Fruit fly (Drosophila melanogaster): ENCODE measurements around the gene CG14671.
A peak's percentile ranks its signal among the peaks of the same experiment; 100 is the strongest.

CG14671 gene

DNA sequence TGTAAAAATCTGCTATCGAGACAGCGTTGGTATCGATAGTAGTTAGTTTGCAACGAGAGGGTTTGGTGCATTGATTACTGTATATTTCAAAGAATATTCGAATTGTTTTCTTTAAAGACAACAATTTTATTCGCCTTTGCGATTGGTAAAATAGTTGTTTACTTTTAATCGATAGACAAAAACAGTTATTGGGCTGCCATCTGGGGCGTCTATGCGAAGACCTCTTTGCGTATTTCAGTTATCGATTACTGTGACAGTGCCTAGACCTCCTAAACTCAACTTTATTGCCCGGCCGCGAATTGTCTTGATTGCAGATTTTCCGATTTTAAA, 48.5 kb upstream of the CG14671 start, which contains the start of gene Atu (continued):
- TF ChIP-seq D (optimal IDR thresholded peaks at IDR 0.05) (no peak), D (GFP tag; optimal IDR thresholded peaks at IDR 0.05) (no peak), aop (GFP tag; IDR thresholded peaks at IDR 0.05) (no peak), CG5245 (GFP tag; optimal IDR thresholded peaks at IDR 0.05) (no peak), scrt (GFP tag; optimal IDR thresholded peaks at IDR 0.05) (no peak), Dip2 (GFP tag; IDR thresholded peaks at IDR 0.05) (no peak), Lim3 (GFP tag; IDR thresholded peaks at IDR 0.05) (no peak), CoRest (tag; optimal IDR thresholded peaks at IDR 0.05) (peak; percentile 53), CG13424 (tag; optimal IDR thresholded peaks at IDR 0.05) (peak; percentile 39), ab (GFP tag; optimal IDR thresholded peaks at IDR 0.05) (no peak), ase (GFP tag; IDR thresholded peaks at IDR 0.05) (no peak), Ada2b (GFP tag; IDR thresholded peaks at IDR 0.05) (no peak), Deaf1 (tag; optimal IDR thresholded peaks at IDR 0.05) (no peak), CG11504 (tag; optimal IDR thresholded peaks at IDR 0.05) (no peak), CG8944 (GFP tag; optimal IDR thresholded peaks at IDR 0.05) (no peak), lbe (GFP tag; optimal IDR thresholded peaks at IDR 0.05) (peak; percentile 54), CG16813 (GFP tag; IDR thresholded peaks at IDR 0.05; ENCODE audit: partially characterized antibody) (peak; percentile 93), Ets65A (GFP tag) (no peak), CG13775 (GFP tag; optimal IDR thresholded peaks at IDR 0.05) (peak; percentile 35), NFAT (GFP tag; IDR thresholded peaks at IDR 0.05) (no peak), danr (GFP tag; IDR thresholded peaks at IDR 0.05) (no peak), nau (GFP tag; optimal IDR thresholded peaks at IDR 0.05) (no peak), hbn (GFP tag; IDR thresholded peaks at IDR 0.05; ENCODE audit: partially characterized antibody) (peak; percentile 89), CG2199 (GFP tag; IDR thresholded peaks at IDR 0.05) (no peak), B-H2 (GFP tag; optimal IDR thresholded peaks at IDR 0.05) (peak; percentile 5), Xbp1 (GFP tag; optimal IDR thresholded peaks at IDR 0.05) (peak; percentile 47), CG18262 (tag; optimal IDR thresholded peaks at IDR 0.05) (peak; percentile 46), CG7987 (GFP tag; optimal IDR thresholded peaks at IDR 0.05) (no peak), CG2712 (tag; optimal IDR thresholded peaks at IDR 0.05) (peak; percentile 49), Bgb (GFP tag; IDR thresholded peaks at IDR 0.05; ENCODE audit: partially characterized antibody) (peak; percentile 87), shn (GFP tag; optimal IDR thresholded peaks at IDR 0.05) (peak; percentile 54), Usf (GFP tag; optimal IDR thresholded peaks at IDR 0.05) (no peak), CG8924 (tag; optimal IDR thresholded peaks at IDR 0.05) (peak; percentile 33), az2 (GFP tag; optimal IDR thresholded peaks at IDR 0.05) (no peak), CG18476 (GFP tag; optimal IDR thresholded peaks at IDR 0.05) (no peak), CG33213 (GFP tag; optimal IDR thresholded peaks at IDR 0.05) (no peak), ham (GFP tag; IDR thresholded peaks at IDR 0.05) (no peak), fd102C (GFP tag; optimal IDR thresholded peaks at IDR 0.05) (no peak), crp (GFP tag; optimal IDR thresholded peaks at IDR 0.05) (peak in 1 of 2 experiments; percentile 42), schlank (tag; optimal IDR thresholded peaks at IDR 0.05) (no peak), CG8478 (optimal IDR thresholded peaks at IDR 0.05) (no peak), CHES-1-like (GFP tag; optimal IDR thresholded peaks at IDR 0.05) (peak; percentile 88), psq (GFP tag; optimal IDR thresholded peaks at IDR 0.05) (no peak), ewg (GFP tag; optimal IDR thresholded peaks at IDR 0.05) (peak; percentile 3), sens (GFP tag) (peak; percentile 88), vnd (GFP tag; IDR thresholded peaks at IDR 0.05; ENCODE audit: partially characterized antibody) (peak; percentile 86), her (GFP tag; optimal IDR thresholded peaks at IDR 0.05) (peak; percentile 10), Dbx (GFP tag; IDR thresholded peaks at IDR 0.05) (no peak), CG18011 (GFP tag; optimal IDR thresholded peaks at IDR 0.05) (no peak), btn (GFP tag; optimal IDR thresholded peaks at IDR 0.05) (no peak), yki (optimal IDR thresholded peaks at IDR 0.05) (no peak), cato (GFP tag; optimal IDR thresholded peaks at IDR 0.05; ENCODE audit: borderline replicate concordance) (peak; percentile 12), Hand (GFP tag; optimal IDR thresholded peaks at IDR 0.05) (no peak)
